Fruit fly (Drosophila melanogaster) whole organism, embryonic: ENCODE data around the gene CG43638.

ENCODE experiments used
- Blimp-1 ChIP-seq: fragments of 200-800 bp; sonication (Bioruptor generic); optimal IDR thresholded peaks from 3 replicates; lab custom pipeline; 2018; ENCODE audit warnings: missing biosample characterization, missing genetic modification characterization, mild to moderate bottlenecking, moderate library complexity, missing genetic modification reagents
- CG10321 ChIP-seq: fragments of 200-800 bp; sonication (Bioruptor generic); IDR thresholded peaks from 2 replicates; pipeline ENCODE4 v1.3.6; 2022; ENCODE audit warnings: missing biosample characterization, missing genetic modification characterization
- CG10565 ChIP-seq: fragments of 200-800 bp; sonication (Bioruptor generic); optimal IDR thresholded peaks from 3 replicates; lab custom pipeline; 2016; ENCODE audit warnings: missing biosample characterization, mild to moderate bottlenecking, missing genetic modification characterization
- CG11398 ChIP-seq: fragments of 200-800 bp; sonication (Bioruptor generic); optimal IDR thresholded peaks from 2 replicates; lab custom pipeline; 2016; ENCODE audit warnings: missing biosample characterization, missing genetic modification characterization
- CG11560 ChIP-seq: fragments of 200-800 bp; sonication (Bioruptor generic); IDR thresholded peaks from 3 replicates; pipeline ENCODE4 v1.3.6; 2022; ENCODE audit warnings: missing biosample characterization, missing genetic modification characterization
- CG12391 ChIP-seq: fragments of 200-800 bp; sonication (Bioruptor generic); optimal IDR thresholded peaks from 3 replicates; lab custom pipeline; 2018; ENCODE audit warnings: missing biosample characterization, mild to moderate bottlenecking, missing genetic modification characterization, moderate library complexity
- CG13123 ChIP-seq: fragments of 200-800 bp; sonication (Bioruptor generic); optimal IDR thresholded peaks from 2 replicates; lab custom pipeline; 2016; ENCODE audit warnings: missing biosample characterization, missing genetic modification characterization
- CG13424 ChIP-seq: fragments of 200-800 bp; sonication (Bioruptor generic); optimal IDR thresholded peaks from 2 replicates; lab custom pipeline; 2019; ENCODE audit warnings: missing biosample characterization, mild to moderate bottlenecking, missing genetic modification characterization, moderate library complexity
- CG13775 ChIP-seq: fragments of 200-800 bp; sonication (Bioruptor generic); optimal IDR thresholded peaks from 3 replicates; lab custom pipeline; 2017; ENCODE audit warnings: missing biosample characterization, mild to moderate bottlenecking, missing genetic modification characterization
- CG14014 ChIP-seq: fragments of 200-800 bp; sonication (Bioruptor generic); IDR thresholded peaks from 2 replicates; pipeline ENCODE4 v1.3.6; 2022; ENCODE audit warnings: missing biosample characterization, missing genetic modification characterization
- CG15514 ChIP-seq: fragments of 200-800 bp; sonication (Bioruptor generic); optimal IDR thresholded peaks from 3 replicates; lab custom pipeline; 2017; ENCODE audit warnings: missing biosample characterization, missing genetic modification characterization, mild to moderate bottlenecking, moderate library complexity, missing genetic modification reagents
- CG1603 ChIP-seq: fragments of 200-800 bp; sonication (Bioruptor generic); optimal IDR thresholded peaks from 2 replicates; lab custom pipeline; 2019; ENCODE audit warnings: missing biosample characterization, mild to moderate bottlenecking, missing genetic modification characterization, moderate library complexity
- CG18011 ChIP-seq: fragments of 200-800 bp; sonication (Bioruptor generic); optimal IDR thresholded peaks from 2 replicates; lab custom pipeline; 2017; ENCODE audit warnings: missing biosample characterization, missing genetic modification characterization, mild to moderate bottlenecking, moderate library complexity, missing genotype
- CG18262 ChIP-seq: fragments of 200-800 bp; optimal IDR thresholded peaks from 3 replicates; lab custom pipeline; 2019; ENCODE audit warnings: missing biosample characterization, mild to moderate bottlenecking, missing genetic modification characterization, moderate library complexity
- CG2116 ChIP-seq: fragments of 200-800 bp; sonication (Bioruptor generic); optimal IDR thresholded peaks from 3 replicates; lab custom pipeline; 2018; ENCODE audit warnings: missing biosample characterization, mild to moderate bottlenecking, missing genetic modification characterization
- CG2712 ChIP-seq: fragments of 200-800 bp; optimal IDR thresholded peaks from 3 replicates; lab custom pipeline; 2019; ENCODE audit warnings: missing biosample characterization, mild to moderate bottlenecking, missing genetic modification characterization, moderate library complexity
- CG33557 ChIP-seq: fragments of 200-800 bp; sonication (Bioruptor generic); optimal IDR thresholded peaks from 2 replicates; lab custom pipeline; 2019; ENCODE audit warnings: missing biosample characterization, mild to moderate bottlenecking, missing genetic modification characterization, moderate library complexity
- CG43689 ChIP-seq: fragments of 200-800 bp; sonication (Bioruptor generic); IDR thresholded peaks from 2 replicates; pipeline ENCODE4 v1.3.6; 2022; ENCODE audit warnings: missing biosample characterization, missing genetic modification characterization
- CG4707 ChIP-seq: fragments of 200-800 bp; sonication (Bioruptor generic); optimal IDR thresholded peaks from 2 replicates; lab custom pipeline; 2018; ENCODE audit warnings: missing biosample characterization, mild to moderate bottlenecking, missing genetic modification characterization, moderate library complexity
- CG4820 ChIP-seq: fragments of 200-800 bp; sonication (Bioruptor generic); optimal IDR thresholded peaks from 3 replicates; lab custom pipeline; 2016; ENCODE audit warnings: missing biosample characterization, missing genetic modification characterization
- CG7745 ChIP-seq: fragments of 200-800 bp; sonication (Bioruptor generic); optimal IDR thresholded peaks from 2 replicates; lab custom pipeline; 2018; ENCODE audit warnings: missing biosample characterization, mild to moderate bottlenecking, missing genetic modification characterization, moderate library complexity
- Camta ChIP-seq: fragments of 200-800 bp; sonication (Bioruptor generic); optimal IDR thresholded peaks from 2 replicates; lab custom pipeline; 2016; ENCODE audit warnings: missing biosample characterization, missing genetic modification characterization
- Doc2 ChIP-seq: fragments of 200-800 bp; sonication (Bioruptor generic); IDR thresholded peaks from 2 replicates; pipeline ENCODE4 v1.3.6; 2022; ENCODE audit warnings: missing biosample characterization, missing genetic modification characterization
- GATAe ChIP-seq: fragments of 200-800 bp; sonication (Bioruptor generic); conservative IDR thresholded peaks from 2 replicates; pipeline ENCODE4 v1.3.6; 2022; ENCODE audit warnings: missing biosample characterization, missing genetic modification characterization
- Oaz ChIP-seq: fragments of 200-800 bp; sonication (Bioruptor generic); IDR thresholded peaks from 2 replicates; pipeline ENCODE4 v1.3.6; 2022; ENCODE audit warnings: missing biosample characterization, missing genetic modification characterization
- Rfx ChIP-seq: fragments of 200-800 bp; sonication (Bioruptor generic); IDR thresholded peaks from 2 replicates; pipeline ENCODE4 v1.3.6; 2022; ENCODE audit warnings: missing biosample characterization, missing genetic modification characterization
- TFAM ChIP-seq: fragments of 200-800 bp; sonication (Bioruptor generic); optimal IDR thresholded peaks from 2 replicates; lab custom pipeline; 2017; ENCODE audit warnings: missing biosample characterization, missing genetic modification characterization, inconsistent platforms
- az2 ChIP-seq: fragments of 200-800 bp; sonication (Bioruptor generic); optimal IDR thresholded peaks from 3 replicates; lab custom pipeline; 2016; ENCODE audit warnings: missing biosample characterization, missing genetic modification characterization
- bsh ChIP-seq, 2 experiments: fragments of 200-800 bp; sonication (Bioruptor generic); optimal IDR thresholded peaks; 2 replicates each; lab custom pipeline; 2017 to 2018; ENCODE audit warnings: mild to moderate bottlenecking in 2 of 2, missing biosample characterization in 2 of 2, missing genetic modification characterization in 2 of 2, moderate library complexity in 1 of 2
- chn ChIP-seq: fragments of 200-800 bp; sonication (Bioruptor generic); optimal IDR thresholded peaks from 2 replicates; lab custom pipeline; 2016; ENCODE audit warnings: missing biosample characterization, missing genetic modification characterization
- ci ChIP-seq: fragments of 200-800 bp; sonication (Bioruptor generic); IDR thresholded peaks from 3 replicates; pipeline ENCODE4 v1.3.6; 2022; ENCODE audit warnings: missing biosample characterization, missing genetic modification characterization
- dm ChIP-seq: fragments of 200-800 bp; sonication (Bioruptor generic); optimal IDR thresholded peaks from 3 replicates; lab custom pipeline; 2016; ENCODE audit warnings: missing biosample characterization, missing genetic modification characterization
- dmrt11E ChIP-seq: fragments of 200-800 bp; sonication (Bioruptor generic); optimal IDR thresholded peaks from 3 replicates; lab custom pipeline; 2018; ENCODE audit warnings: missing biosample characterization, mild to moderate bottlenecking, missing genetic modification characterization, moderate library complexity
- ems ChIP-seq: fragments of 200-800 bp; sonication (Bioruptor generic); optimal IDR thresholded peaks from 3 replicates; lab custom pipeline; 2016; ENCODE audit warnings: missing biosample characterization, missing genetic modification characterization
- fru ChIP-seq: fragments of >200 bp; optimal IDR thresholded peaks from 2 replicates; lab custom pipeline; 2017
- gem ChIP-seq: fragments of 200-800 bp; sonication (Bioruptor generic); optimal IDR thresholded peaks from 2 replicates; lab custom pipeline; 2019; ENCODE audit warnings: missing biosample characterization, mild to moderate bottlenecking, missing genetic modification characterization, moderate library complexity
- grn ChIP-seq: fragments of 200-800 bp; sonication (Bioruptor generic); optimal IDR thresholded peaks from 3 replicates; lab custom pipeline; 2017; ENCODE audit warnings: missing biosample characterization, missing genetic modification characterization
- lov ChIP-seq, 2 experiments: fragments of 200-800 bp in 1 of 2; fragments of >200 bp in 1 of 2; sonication (Bioruptor generic) in 1 of 2; IDR thresholded peaks in 1 of 2; optimal IDR thresholded peaks in 1 of 2; 2 replicates in 1 of 2; 3 replicates in 1 of 2; pipeline versions ENCODE4 v1.3.6 to Lab custom; 2017 to 2022; ENCODE audit warnings: missing biosample characterization in 1 of 2, missing genetic modification characterization in 1 of 2
- nau ChIP-seq: fragments of 200-800 bp; sonication (Bioruptor generic); optimal IDR thresholded peaks from 3 replicates; lab custom pipeline; 2017; ENCODE audit warnings: missing biosample characterization, mild to moderate bottlenecking, missing genetic modification characterization, missing genetic modification reagents
- nerfin-1 ChIP-seq: fragments of 200-800 bp; sonication (Bioruptor generic); optimal IDR thresholded peaks from 3 replicates; lab custom pipeline; 2019; ENCODE audit warnings: missing biosample characterization, mild to moderate bottlenecking, missing genetic modification characterization, moderate library complexity
- nom ChIP-seq: fragments of 200-800 bp; sonication (Bioruptor generic); optimal IDR thresholded peaks from 2 replicates; lab custom pipeline; 2017; ENCODE audit warnings: missing biosample characterization, missing genetic modification characterization, mild to moderate bottlenecking, moderate library complexity, missing genetic modification reagents
- oc ChIP-seq: fragments of 200-800 bp; sonication (Bioruptor generic); optimal IDR thresholded peaks from 2 replicates; lab custom pipeline; 2018; ENCODE audit warnings: missing biosample characterization, mild to moderate bottlenecking, missing genetic modification characterization, moderate library complexity
- pita ChIP-seq: fragments of 200-800 bp; sonication (Bioruptor generic); optimal IDR thresholded peaks from 2 replicates; lab custom pipeline; 2017; ENCODE audit warnings: missing biosample characterization, mild to moderate bottlenecking, missing genetic modification characterization
- psq ChIP-seq: fragments of 200-800 bp; sonication (Bioruptor generic); optimal IDR thresholded peaks from 2 replicates; lab custom pipeline; 2017; ENCODE audit warnings: missing biosample characterization, missing genetic modification characterization
- rib ChIP-seq: fragments of 200-800 bp; sonication (Bioruptor generic); IDR thresholded peaks from 2 replicates; pipeline ENCODE4 v1.3.6; 2022; ENCODE audit warnings: missing biosample characterization, missing genetic modification characterization
- schlank ChIP-seq: fragments of 200-800 bp; sonication (Bioruptor generic); optimal IDR thresholded peaks from 2 replicates; lab custom pipeline; 2018; ENCODE audit warnings: missing biosample characterization, mild to moderate bottlenecking, missing genetic modification characterization
- sd ChIP-seq: fragments of 200-800 bp; sonication (Bioruptor generic); optimal IDR thresholded peaks from 3 replicates; lab custom pipeline; 2018; ENCODE audit warnings: missing biosample characterization, mild to moderate bottlenecking, missing genetic modification characterization, moderate library complexity
- tap ChIP-seq: fragments of 200-800 bp; optimal IDR thresholded peaks from 3 replicates; lab custom pipeline; 2019; ENCODE audit warnings: missing biosample characterization, mild to moderate bottlenecking, missing genetic modification characterization, moderate library complexity
- tll ChIP-seq, 2 experiments: fragments of 200-800 bp in 1 of 2; fragments of >200 bp in 1 of 2; sonication (Bioruptor generic) in 1 of 2; optimal IDR thresholded peaks; 2 replicates each; lab custom pipeline; 2017 to 2019; ENCODE audit warnings: missing biosample characterization in 2 of 2, missing genetic modification characterization in 2 of 2, mild to moderate bottlenecking in 1 of 2, moderate library complexity in 1 of 2
- tna ChIP-seq: fragments of 200-800 bp; sonication (Bioruptor generic); IDR thresholded peaks from 2 replicates; pipeline ENCODE4 v1.3.6; 2022; ENCODE audit warnings: missing biosample characterization, missing genetic modification characterization; ENCODE audit not compliant: partially characterized antibody

The CG43638 gene

dm6 chr3L:12062219-12062618 lies 17.8 kb downstream of the CG43638 start (continued):
- TF ChIP-seq gem (peak; percentile 50), ems (GFP tag; lab: Kevin White, UChicago) (no peak), CG10565 (no peak), chn (GFP tag; lab: Kevin White, UChicago) (peak; percentile 25), CG7745 (tag; lab: Kevin White, UChicago) (no peak), psq (no peak), bsh (GFP tag; optimal IDR thresholded peaks at IDR 0.05; lab: Kevin White, UChicago) (peak in 1 of 2 experiments; percentile 60), CG15514 (GFP tag; lab: Kevin White, UChicago) (no peak), CG2712 (tag; lab: Kevin White, UChicago) (peak; percentile 52), CG10321 (GFP tag; lab: Robert Waterston, UW) (no peak), dmrt11E (peak; percentile 69), CG1603 (peak; percentile 35), CG33557 (GFP tag; lab: Kevin White, UChicago) (peak; percentile 40), ci (GFP tag; lab: Robert Waterston, UW) (0 out of 3 replicates have a peak, but pooled peaks have one; percentile 7), fru (lab: Kevin White, UChicago) (no peak), CG4820 (GFP tag; lab: Kevin White, UChicago) (peak; percentile 27), nerfin-1 (tag; lab: Kevin White, UChicago) (no peak), Rfx (GFP tag; lab: Robert Waterston, UW) (no peak), CG11560 (tag; lab: Robert Waterston, UW) (no peak), CG18262 (peak; percentile 55), az2 (GFP tag; lab: Kevin White, UChicago) (no peak), CG2116 (GFP tag; lab: Kevin White, UChicago) (no peak)

dm6 chr3L:12062788-12063218 lies 18.4 kb downstream of the CG43638 start:
- no peak for TF ChIP-seq lov (optimal IDR thresholded peaks at IDR 0.05; lab: Kevin White, UChicago)
- peak; percentile 77; the same call in 1 of the 3 replicates for TF ChIP-seq lov (GFP tag; IDR thresholded peaks at IDR 0.05; lab: Robert Waterston, UW)
- no peak for TF ChIP-seq Doc2 (GFP tag; lab: Robert Waterston, UW)
- peak; percentile 41 for TF ChIP-seq tap (tag; lab: Kevin White, UChicago)
- peak; percentile 81 for TF ChIP-seq CG2712 (tag; lab: Kevin White, UChicago)
- TF ChIP-seq nau (GFP tag; lab: Kevin White, UChicago) = no peak
- peak; percentile 22 for TF ChIP-seq CG4707
- TF ChIP-seq CG11398 (GFP tag; lab: Kevin White, UChicago) = no peak
- no peak for TF ChIP-seq rib (GFP tag; lab: Robert Waterston, UW)
- no peak for TF ChIP-seq GATAe
- no peak for TF ChIP-seq tna (GFP tag; lab: Robert Waterston, UW)
- no peak for TF ChIP-seq oc (tag; lab: Kevin White, UChicago)
- no peak for TF ChIP-seq sd (tag; lab: Kevin White, UChicago)
- TF ChIP-seq CG12391 = peak; percentile 45
- no peak for TF ChIP-seq CG14014 (GFP tag; lab: Robert Waterston, UW)
- peak; percentile 5 for TF ChIP-seq CG13775 (GFP tag; lab: Kevin White, UChicago)
- TF ChIP-seq CG2116 (GFP tag; lab: Kevin White, UChicago) = no peak
- peak; percentile 47 for TF ChIP-seq CG13424 (tag; lab: Kevin White, UChicago)
- TF ChIP-seq CG13123 (GFP tag; lab: Kevin White, UChicago) = no peak
- TF ChIP-seq grn = no peak
- TF ChIP-seq dm (GFP tag; lab: Kevin White, UChicago) = peak; percentile 20
- no peak for TF ChIP-seq CG18011 (GFP tag; lab: Kevin White, UChicago)
- TF ChIP-seq TFAM (GFP tag; lab: Kevin White, UChicago) = peak; percentile 5
- TF ChIP-seq nom (GFP tag; lab: Kevin White, UChicago) = peak; percentile 14
- no peak for TF ChIP-seq Oaz (GFP tag; lab: Robert Waterston, UW)
- TF ChIP-seq Camta (GFP tag; lab: Kevin White, UChicago) = no peak
- TF ChIP-seq pita = no peak
- no peak for TF ChIP-seq CG43689 (GFP tag; lab: Robert Waterston, UW)
- TF ChIP-seq tll (GFP tag; optimal IDR thresholded peaks at IDR 0.05; lab: Kevin White, UChicago) = no peak
- TF ChIP-seq Blimp-1 (GFP tag; lab: Kevin White, UChicago) = peak; percentile 44
- no peak for TF ChIP-seq schlank (tag; lab: Kevin White, UChicago)
